Worm (Caenorhabditis elegans): ENCODE measurements around the gene H14E04.3.

DNA sequence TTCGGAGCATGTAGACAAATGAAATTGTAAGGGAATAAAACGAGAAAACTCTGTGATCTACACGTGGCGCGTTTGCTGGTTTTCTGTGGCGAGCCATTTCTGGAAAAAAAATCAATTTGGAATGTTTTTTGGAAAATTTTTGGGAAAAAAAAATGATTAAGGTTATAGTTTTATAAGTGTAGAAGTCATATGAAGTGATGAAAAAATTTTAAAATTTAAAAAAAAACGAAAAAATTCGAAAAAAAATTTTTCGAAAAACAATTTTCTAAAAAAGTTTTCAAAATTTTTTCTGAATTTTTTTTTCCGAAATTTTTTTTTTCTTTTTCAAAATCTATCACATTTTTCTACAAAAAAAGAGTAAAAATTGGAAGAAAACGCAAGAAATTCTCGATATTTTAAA, at the start of gene H14E04.3:
- TF ChIP-seq ceh-82 (tag; optimal IDR thresholded peaks at IDR 0.05) (no peak), nhr-25 (tag; optimal IDR thresholded peaks at IDR 0.05) (no peak), zag-1 (tag; optimal IDR thresholded peaks at IDR 0.05) (no peak), ama-1 (optimal IDR thresholded peaks at IDR 0.05) (no peak), nhr-12 (tag; optimal IDR thresholded peaks at IDR 0.05) (no peak), nhr-28 (tag; optimal IDR thresholded peaks at IDR 0.05) (no peak), ceh-16 (tag; optimal IDR thresholded peaks at IDR 0.05) (no peak), pqm-1 (tag; optimal IDR thresholded peaks at IDR 0.05) (no peak), pha-4 (tag; optimal IDR thresholded peaks at IDR 0.05) (no peak), skn-1 (tag; optimal IDR thresholded peaks at IDR 0.05) (no peak), ztf-4 (tag; optimal IDR thresholded peaks at IDR 0.05) (no peak), lsy-12 (tag; optimal IDR thresholded peaks at IDR 0.05) (no peak)

Data from whole organism, L3 larva.